Fruit fly (Drosophila melanogaster) whole organism, embryonic: ENCODE results near the gene RabX6.

ENCODE experiments used
- Atf3 ChIP-seq: fragments of 200-800 bp; sonication (Bioruptor generic); optimal IDR thresholded peaks from 3 replicates; lab custom pipeline; 2016; ENCODE audit warnings: missing biosample characterization, missing genetic modification characterization
- B-H2 ChIP-seq: fragments of 200-800 bp; sonication (Bioruptor generic); optimal IDR thresholded peaks from 2 replicates; lab custom pipeline; 2018; ENCODE audit warnings: missing biosample characterization, mild to moderate bottlenecking, missing genetic modification characterization
- CG10267 ChIP-seq: fragments of 200-800 bp; sonication (Bioruptor generic); optimal IDR thresholded peaks from 2 replicates; lab custom pipeline; 2018; ENCODE audit warnings: missing biosample characterization, mild to moderate bottlenecking, missing genetic modification characterization, moderate library complexity
- CG10979 ChIP-seq: fragments of 200-800 bp; sonication (Bioruptor generic); optimal IDR thresholded peaks from 2 replicates; lab custom pipeline; 2018; ENCODE audit warnings: missing biosample characterization, mild to moderate bottlenecking, missing genetic modification characterization, moderate library complexity
- CG11695 ChIP-seq: fragments of 200-800 bp; sonication (Bioruptor generic); IDR thresholded peaks from 3 replicates; pipeline ENCODE4 v1.3.6; 2022; ENCODE audit warnings: missing biosample characterization, missing genetic modification characterization
- CG13123 ChIP-seq: fragments of 200-800 bp; sonication (Bioruptor generic); optimal IDR thresholded peaks from 2 replicates; lab custom pipeline; 2016; ENCODE audit warnings: missing biosample characterization, missing genetic modification characterization
- CG13775 ChIP-seq: fragments of 200-800 bp; sonication (Bioruptor generic); optimal IDR thresholded peaks from 3 replicates; lab custom pipeline; 2017; ENCODE audit warnings: missing biosample characterization, mild to moderate bottlenecking, missing genetic modification characterization
- CG14667 ChIP-seq: fragments of 200-800 bp; sonication (Bioruptor generic); IDR thresholded peaks from 2 replicates; pipeline ENCODE4 v1.3.6; 2022; ENCODE audit warnings: missing biosample characterization, missing genetic modification characterization
- CG1529 ChIP-seq: fragments of 200-800 bp; sonication (Bioruptor generic); optimal IDR thresholded peaks from 3 replicates; lab custom pipeline; 2018; ENCODE audit warnings: missing biosample characterization, missing genetic modification characterization
- CG16813 ChIP-seq: fragments of 200-800 bp; sonication (Bioruptor generic); IDR thresholded peaks from 3 replicates; pipeline ENCODE4 v1.3.6; 2022; ENCODE audit warnings: missing biosample characterization, missing genetic modification characterization; ENCODE audit not compliant: partially characterized antibody
- CG17186 ChIP-seq: fragments of 200-800 bp; sonication (Bioruptor generic); optimal IDR thresholded peaks from 3 replicates; lab custom pipeline; 2017; ENCODE audit warnings: missing biosample characterization, missing genetic modification reagents, missing genetic modification characterization
- CG17568 ChIP-seq: fragments of 200-800 bp; sonication (Bioruptor generic); optimal IDR thresholded peaks from 2 replicates; lab custom pipeline; 2018; ENCODE audit warnings: missing biosample characterization, mild to moderate bottlenecking, missing genetic modification characterization, moderate library complexity
- CG18011 ChIP-seq: fragments of 200-800 bp; sonication (Bioruptor generic); optimal IDR thresholded peaks from 2 replicates; lab custom pipeline; 2017; ENCODE audit warnings: missing biosample characterization, missing genetic modification characterization, mild to moderate bottlenecking, moderate library complexity, missing genotype
- CG31224 ChIP-seq: fragments of 200-800 bp; sonication (Bioruptor generic); IDR thresholded peaks from 2 replicates; pipeline ENCODE4 v1.3.6; 2022; ENCODE audit warnings: missing biosample characterization, missing genetic modification characterization
- CG3281 ChIP-seq: fragments of 200-800 bp; sonication (Bioruptor generic); optimal IDR thresholded peaks from 3 replicates; lab custom pipeline; 2017; ENCODE audit warnings: missing biosample characterization, mild to moderate bottlenecking, missing genetic modification characterization
- CG33557 ChIP-seq: fragments of 200-800 bp; sonication (Bioruptor generic); optimal IDR thresholded peaks from 2 replicates; lab custom pipeline; 2019; ENCODE audit warnings: missing biosample characterization, mild to moderate bottlenecking, missing genetic modification characterization, moderate library complexity
- CG3838 ChIP-seq: fragments of 200-800 bp; sonication (Bioruptor generic); optimal IDR thresholded peaks from 3 replicates; lab custom pipeline; 2016; ENCODE audit warnings: missing biosample characterization, missing genetic modification characterization
- CG3847 ChIP-seq: fragments of 200-800 bp; sonication (Bioruptor generic); IDR thresholded peaks from 2 replicates; pipeline ENCODE4 v1.3.6; 2022; ENCODE audit warnings: missing biosample characterization, missing genetic modification characterization
- CG6654 ChIP-seq: fragments of 200-800 bp; sonication (Bioruptor generic); optimal IDR thresholded peaks from 2 replicates; lab custom pipeline; 2017; ENCODE audit warnings: missing biosample characterization, mild to moderate bottlenecking, missing genetic modification characterization
- CG7745 ChIP-seq: fragments of 200-800 bp; sonication (Bioruptor generic); optimal IDR thresholded peaks from 2 replicates; lab custom pipeline; 2018; ENCODE audit warnings: missing biosample characterization, mild to moderate bottlenecking, missing genetic modification characterization, moderate library complexity
- CG9727 ChIP-seq: fragments of 200-800 bp; sonication (Bioruptor generic); optimal IDR thresholded peaks from 3 replicates; lab custom pipeline; 2017; ENCODE audit warnings: missing biosample characterization, mild to moderate bottlenecking, missing genetic modification characterization
- Dbx ChIP-seq: fragments of 200-800 bp; sonication (Bioruptor generic); IDR thresholded peaks from 3 replicates; pipeline ENCODE4 v1.3.6; 2022; ENCODE audit warnings: missing biosample characterization, missing genetic modification characterization
- Dek ChIP-seq: fragments of 200-800 bp; sonication (Bioruptor generic); optimal IDR thresholded peaks from 3 replicates; lab custom pipeline; 2019; ENCODE audit warnings: missing biosample characterization, mild to moderate bottlenecking, missing genetic modification characterization, moderate library complexity
- GATAe ChIP-seq: fragments of 200-800 bp; sonication (Bioruptor generic); conservative IDR thresholded peaks from 2 replicates; pipeline ENCODE4 v1.3.6; 2022; ENCODE audit warnings: missing biosample characterization, missing genetic modification characterization
- Hsf ChIP-seq: fragments of 200-800 bp; sonication (Bioruptor generic); optimal IDR thresholded peaks from 3 replicates; lab custom pipeline; 2016; ENCODE audit warnings: missing biosample characterization, missing genetic modification characterization
- Lhr ChIP-seq: fragments of 200-800 bp; sonication (Bioruptor generic); optimal IDR thresholded peaks from 3 replicates; lab custom pipeline; 2017; ENCODE audit warnings: mild to moderate bottlenecking, missing biosample characterization, missing genetic modification reagents, missing genetic modification characterization
- PHDP ChIP-seq: fragments of 200-800 bp; sonication (Bioruptor generic); optimal IDR thresholded peaks from 3 replicates; lab custom pipeline; 2018; ENCODE audit warnings: missing biosample characterization, mild to moderate bottlenecking, missing genetic modification characterization, moderate library complexity
- TFAM ChIP-seq: fragments of 200-800 bp; sonication (Bioruptor generic); optimal IDR thresholded peaks from 2 replicates; lab custom pipeline; 2017; ENCODE audit warnings: missing biosample characterization, missing genetic modification characterization, inconsistent platforms
- ash1 ChIP-seq: fragments of 200-800 bp; sonication (Bioruptor generic); optimal IDR thresholded peaks from 2 replicates; lab custom pipeline; 2018; ENCODE audit warnings: missing biosample characterization, mild to moderate bottlenecking, missing genetic modification characterization
- btn ChIP-seq: fragments of 200-800 bp; sonication (Bioruptor generic); optimal IDR thresholded peaks from 2 replicates; lab custom pipeline; 2016; ENCODE audit warnings: missing biosample characterization, missing genetic modification characterization
- ci ChIP-seq: fragments of 200-800 bp; sonication (Bioruptor generic); IDR thresholded peaks from 3 replicates; pipeline ENCODE4 v1.3.6; 2022; ENCODE audit warnings: missing biosample characterization, missing genetic modification characterization
- crp ChIP-seq, 2 experiments: fragments of 200-800 bp; sonication (Bioruptor generic); optimal IDR thresholded peaks; 2 replicates in 1 of 2; 3 replicates in 1 of 2; lab custom pipeline; 2017; ENCODE audit warnings: missing biosample characterization in 2 of 2, missing genetic modification characterization in 2 of 2, mild to moderate bottlenecking in 1 of 2, moderate library complexity in 1 of 2
- danr ChIP-seq: fragments of 200-800 bp; sonication (Bioruptor generic); IDR thresholded peaks from 2 replicates; pipeline ENCODE4 v1.3.6; 2022; ENCODE audit warnings: missing biosample characterization, missing genetic modification characterization
- ems ChIP-seq: fragments of 200-800 bp; sonication (Bioruptor generic); optimal IDR thresholded peaks from 3 replicates; lab custom pipeline; 2016; ENCODE audit warnings: missing biosample characterization, missing genetic modification characterization
- fd96Cb ChIP-seq: fragments of 200-800 bp; sonication (Bioruptor generic); optimal IDR thresholded peaks from 2 replicates; lab custom pipeline; 2018; ENCODE audit warnings: missing biosample characterization, mild to moderate bottlenecking, missing genetic modification characterization, moderate library complexity
- fu2 ChIP-seq: fragments of 200-800 bp; sonication (Bioruptor generic); optimal IDR thresholded peaks from 2 replicates; lab custom pipeline; 2016; ENCODE audit warnings: missing biosample characterization, missing genetic modification characterization
- gcm ChIP-seq: fragments of 200-800 bp; sonication (Bioruptor generic); optimal IDR thresholded peaks from 2 replicates; lab custom pipeline; 2019; ENCODE audit warnings: missing biosample characterization, mild to moderate bottlenecking, missing genetic modification characterization, moderate library complexity
- gt ChIP-seq: fragments of 200-800 bp; sonication (Bioruptor generic); IDR thresholded peaks from 2 replicates; pipeline ENCODE4 v1.3.6; 2022; ENCODE audit warnings: missing biosample characterization, missing genetic modification characterization
- hbn ChIP-seq: fragments of 200-800 bp; sonication (Bioruptor generic); IDR thresholded peaks from 2 replicates; pipeline ENCODE4 v1.3.6; 2022; ENCODE audit warnings: missing biosample characterization, missing genetic modification characterization; ENCODE audit not compliant: partially characterized antibody
- jumu ChIP-seq: fragments of 200-800 bp; sonication (Bioruptor generic); optimal IDR thresholded peaks from 3 replicates; lab custom pipeline; 2016; ENCODE audit warnings: missing biosample characterization, missing genetic modification characterization
- luna ChIP-seq: fragments of 200-800 bp; sonication (Bioruptor generic); optimal IDR thresholded peaks from 2 replicates; lab custom pipeline; 2016; ENCODE audit warnings: missing biosample characterization, missing genetic modification characterization
- nerfin-1 ChIP-seq: fragments of 200-800 bp; sonication (Bioruptor generic); optimal IDR thresholded peaks from 3 replicates; lab custom pipeline; 2019; ENCODE audit warnings: missing biosample characterization, mild to moderate bottlenecking, missing genetic modification characterization, moderate library complexity
- nerfin-2 ChIP-seq: fragments of 200-800 bp; sonication (Bioruptor generic); IDR thresholded peaks from 2 replicates; pipeline ENCODE4 v1.3.6; 2022; ENCODE audit warnings: missing biosample characterization, missing genetic modification characterization; ENCODE audit not compliant: partially characterized antibody
- odd ChIP-seq: fragments of 200-800 bp; sonication (Bioruptor generic); optimal IDR thresholded peaks from 2 replicates; lab custom pipeline; 2017; ENCODE audit warnings: missing biosample characterization, mild to moderate bottlenecking, missing genetic modification characterization
- p53 ChIP-seq: fragments of 200-800 bp; sonication (Bioruptor generic); optimal IDR thresholded peaks from 2 replicates; lab custom pipeline; 2016; ENCODE audit warnings: missing biosample characterization, missing genetic modification characterization
- slou ChIP-seq: fragments of 200-800 bp; sonication (Bioruptor generic); optimal IDR thresholded peaks from 3 replicates; lab custom pipeline; 2016; ENCODE audit warnings: missing biosample characterization, missing genetic modification characterization
- ttk ChIP-seq: fragments of 200-800 bp; sonication (Bioruptor generic); IDR thresholded peaks from 2 replicates; pipeline ENCODE4 v2.1.2; 2022; ENCODE audit warnings: missing biosample characterization, missing genetic modification characterization
- vnd ChIP-seq: fragments of 200-800 bp; sonication (Bioruptor generic); IDR thresholded peaks from 3 replicates; pipeline ENCODE4 v1.3.6; 2022; ENCODE audit warnings: missing biosample characterization, missing genetic modification characterization; ENCODE audit not compliant: partially characterized antibody
- vvl ChIP-seq: fragments of 200-800 bp; sonication (Bioruptor generic); IDR thresholded peaks from 2 replicates; pipeline ENCODE4 v1.3.6; 2022; ENCODE audit warnings: missing biosample characterization, missing genetic modification characterization

The RabX6 gene

dm6 chr3L:700160-700917 lies 10.0 kb downstream of the RabX6 start (continued):
- no peak for TF ChIP-seq ttk (GFP tag; lab: Robert Waterston, UW)
- TF ChIP-seq slou (GFP tag; lab: Kevin White, UChicago): no peak
- no peak for TF ChIP-seq Dbx (GFP tag; lab: Robert Waterston, UW)
- no peak for TF ChIP-seq ash1 (GFP tag; lab: Kevin White, UChicago)
- no peak for TF ChIP-seq hbn (GFP tag; lab: Robert Waterston, UW)
- no peak for TF ChIP-seq TFAM (GFP tag; lab: Kevin White, UChicago)
- no peak for TF ChIP-seq CG9727 (GFP tag; lab: Kevin White, UChicago)
- peak; percentile 41 for TF ChIP-seq B-H2 (GFP tag; lab: Kevin White, UChicago)
- TF ChIP-seq CG16813 (GFP tag; lab: Robert Waterston, UW): no peak
- peak; percentile 75 for TF ChIP-seq CG18011 (GFP tag; lab: Kevin White, UChicago)
- no peak for TF ChIP-seq jumu (GFP tag; lab: Kevin White, UChicago)
- peak; percentile 77 for TF ChIP-seq vvl (GFP tag; lab: Robert Waterston, UW)
- peak; percentile 5 for TF ChIP-seq Lhr (GFP tag; lab: Kevin White, UChicago)
- TF ChIP-seq CG10267 (tag; lab: Kevin White, UChicago): peak; percentile 44
- TF ChIP-seq CG13775: peak; percentile 8
- peak; percentile 24; the same call in 1 of the 2 replicates for TF ChIP-seq CG14667 (GFP tag; lab: Robert Waterston, UW)
- peak; percentile 40; the same call in 1 of the 2 replicates for TF ChIP-seq danr (GFP tag; lab: Robert Waterston, UW)
- TF ChIP-seq CG6654: no peak
- 0 out of 2 replicates have a peak, but pooled peaks have one; percentile 13 for TF ChIP-seq CG3847 (GFP tag; lab: Robert Waterston, UW)
- peak; percentile 60; the same call in 2 of the 3 replicates for TF ChIP-seq ci (GFP tag; lab: Robert Waterston, UW)
- no peak for TF ChIP-seq CG17186 (GFP tag; lab: Kevin White, UChicago)
- peak; percentile 20 for TF ChIP-seq nerfin-1 (tag; lab: Kevin White, UChicago)
- TF ChIP-seq CG11695 (GFP tag; lab: Robert Waterston, UW): peak; percentile 79
- peak; percentile 84 for TF ChIP-seq PHDP (tag; lab: Kevin White, UChicago)
- peak; percentile 46 for TF ChIP-seq odd (GFP tag; lab: Kevin White, UChicago)
- no peak for TF ChIP-seq CG31224 (GFP tag; lab: Robert Waterston, UW)
- TF ChIP-seq fd96Cb (tag; lab: Kevin White, UChicago): peak; percentile 54
- TF ChIP-seq CG13123 (GFP tag; lab: Kevin White, UChicago): no peak
- TF ChIP-seq CG3838 (GFP tag; lab: Kevin White, UChicago): no peak
- TF ChIP-seq CG17568 (GFP tag; lab: Kevin White, UChicago): peak; percentile 70
- no peak for TF ChIP-seq p53 (GFP tag; lab: Kevin White, UChicago)
- TF ChIP-seq crp (GFP tag; optimal IDR thresholded peaks at IDR 0.05; lab: Kevin White, UChicago): no peak
- peak; percentile 8 for TF ChIP-seq CG1529
- TF ChIP-seq nerfin-2 (GFP tag; lab: Robert Waterston, UW): no peak
- TF ChIP-seq CG7745 (tag; lab: Kevin White, UChicago): no peak
- peak; percentile 76 for TF ChIP-seq CG3281 (GFP tag; lab: Kevin White, UChicago)
- no peak for TF ChIP-seq GATAe (GFP tag; lab: Robert Waterston, UW)
- TF ChIP-seq fu2 (GFP tag; lab: Kevin White, UChicago): no peak
- no peak for TF ChIP-seq Atf3
- TF ChIP-seq CG33557: no peak
- TF ChIP-seq btn (GFP tag; lab: Kevin White, UChicago): no peak
- peak; percentile 63 for TF ChIP-seq gcm
- TF ChIP-seq ems (GFP tag; lab: Kevin White, UChicago): no peak
- peak; percentile 21 for TF ChIP-seq Dek (tag; lab: Kevin White, UChicago)
- TF ChIP-seq gt: no peak
- TF ChIP-seq vnd (GFP tag; lab: Robert Waterston, UW): no peak
- peak; percentile 62 for TF ChIP-seq Hsf (GFP tag; lab: Kevin White, UChicago)
- peak; percentile 59 for TF ChIP-seq CG10979 (tag; lab: Kevin White, UChicago)
- no peak for TF ChIP-seq luna
